Worm (Caenorhabditis elegans): ENCODE results near the gene F40F12.9.

DNA sequence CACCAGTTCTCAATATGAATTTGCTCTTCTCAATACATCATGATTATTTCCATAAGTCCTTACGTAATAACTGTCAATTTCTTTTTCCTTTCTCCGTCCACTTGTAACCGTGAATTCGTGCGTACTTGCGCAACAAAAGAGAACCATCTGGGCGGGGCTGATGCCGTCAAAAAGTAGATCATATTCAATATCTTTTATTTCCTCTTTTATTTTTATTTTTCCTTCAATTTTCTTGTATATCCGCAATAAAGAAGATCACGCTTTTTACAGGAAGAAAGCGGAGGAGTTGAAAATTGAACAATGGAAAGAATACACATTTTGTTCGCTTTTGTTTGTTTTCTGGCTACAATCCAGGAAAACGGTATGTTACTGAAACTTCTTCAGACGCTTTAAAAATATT lies 18.3 kb upstream of the F40F12.9 start, which contains the start of gene mam-7:
- TF ChIP-seq unc-55 (GFP tag; optimal IDR thresholded peaks at IDR 0.05) (no peak), dmd-4 (tag; optimal IDR thresholded peaks at IDR 0.05; ENCODE audit: borderline replicate concordance) (no peak), pag-3 (tag; optimal IDR thresholded peaks at IDR 0.05; ENCODE audit: borderline replicate concordance) (no peak), pha-2 (tag; optimal IDR thresholded peaks at IDR 0.05) (no peak), nfya-1 (tag; optimal IDR thresholded peaks at IDR 0.05) (no peak)

Data from whole organism, late embryonic.